Worm (Caenorhabditis elegans): ENCODE results near the gene Y58A7A.2.
A peak's percentile ranks its signal among the peaks of the same experiment; 100 is the strongest.

Gene Y58A7A.2

ce11 chrV:5030212-5030611 lies 41.8 kb downstream of the Y58A7A.2 start:
- no peak for TF ChIP-seq mdl-1 (tag; optimal IDR thresholded peaks at IDR 0.05)
- no peak for TF ChIP-seq tbx-2 (tag; optimal IDR thresholded peaks at IDR 0.05)
- no peak for TF ChIP-seq ztf-11 (tag; optimal IDR thresholded peaks at IDR 0.05)
- TF ChIP-seq nhr-11 (tag; optimal IDR thresholded peaks at IDR 0.05) = no peak
- TF ChIP-seq elt-3 (tag; optimal IDR thresholded peaks at IDR 0.05) = no peak
- TF ChIP-seq ZK546.5 (tag; optimal IDR thresholded peaks at IDR 0.05) = no peak
- TF ChIP-seq ztf-4 (tag; optimal IDR thresholded peaks at IDR 0.05) = no peak
- no peak for TF ChIP-seq unc-62 (GFP tag; optimal IDR thresholded peaks at IDR 0.05)
- TF ChIP-seq nhr-77 (tag; optimal IDR thresholded peaks at IDR 0.05) = no peak
- TF ChIP-seq egl-27 (tag; optimal IDR thresholded peaks at IDR 0.05) = no peak
- no peak for TF ChIP-seq mml-1 (tag; optimal IDR thresholded peaks at IDR 0.05)
- no peak for TF ChIP-seq elt-1 (tag; optimal IDR thresholded peaks at IDR 0.05)
- no peak for TF ChIP-seq ceh-9 (tag; optimal IDR thresholded peaks at IDR 0.05)
- peak; percentile 38 for TF ChIP-seq skn-1 (tag; optimal IDR thresholded peaks at IDR 0.05)
- no peak for TF ChIP-seq lsy-12 (tag; optimal IDR thresholded peaks at IDR 0.05)
- no peak for TF ChIP-seq snpc-4 (tag; optimal IDR thresholded peaks at IDR 0.05)
- no peak for TF ChIP-seq unc-39 (tag; optimal IDR thresholded peaks at IDR 0.05)
- no peak for TF ChIP-seq nfya-1 (tag; optimal IDR thresholded peaks at IDR 0.05; ENCODE audit: insufficient read depth)
- no peak for TF ChIP-seq nhr-76 (tag; optimal IDR thresholded peaks at IDR 0.05)
- TF ChIP-seq pqm-1 (tag; optimal IDR thresholded peaks at IDR 0.05) = peak; percentile 86
- peak; percentile 88 for TF ChIP-seq elt-2 (tag; optimal IDR thresholded peaks at IDR 0.05)
- TF ChIP-seq nhr-237 (tag; optimal IDR thresholded peaks at IDR 0.05) = no peak
- TF ChIP-seq nhr-12 (tag; optimal IDR thresholded peaks at IDR 0.05) = no peak
- TF ChIP-seq lin-15B (tag; optimal IDR thresholded peaks at IDR 0.05) = no peak
- no peak for TF ChIP-seq R02D3.7 (tag; optimal IDR thresholded peaks at IDR 0.05)
- no peak for TF ChIP-seq nhr-28 (tag; optimal IDR thresholded peaks at IDR 0.05)
- TF ChIP-seq jun-1 (tag; optimal IDR thresholded peaks at IDR 0.05) = peak; percentile 3
- no peak for TF ChIP-seq lin-39 (tag; optimal IDR thresholded peaks at IDR 0.05)
- no peak for TF ChIP-seq fkh-10 (GFP tag; optimal IDR thresholded peaks at IDR 0.05)
- TF ChIP-seq pha-4 (tag; optimal IDR thresholded peaks at IDR 0.05) = peak; percentile 28
- TF ChIP-seq ceh-16 (tag; optimal IDR thresholded peaks at IDR 0.05) = no peak
- no peak for TF ChIP-seq fos-1 (tag; optimal IDR thresholded peaks at IDR 0.05)
- no peak for TF ChIP-seq fkh-2 (tag; optimal IDR thresholded peaks at IDR 0.05)
- TF ChIP-seq egl-5 (tag; optimal IDR thresholded peaks at IDR 0.05) = no peak
- no peak for TF ChIP-seq nhr-25 (tag; optimal IDR thresholded peaks at IDR 0.05)
- no peak for TF ChIP-seq nhr-23 (tag; optimal IDR thresholded peaks at IDR 0.05)
- TF ChIP-seq eor-1 (tag; optimal IDR thresholded peaks at IDR 0.05) = no peak
- TF ChIP-seq ceh-28 (tag; optimal IDR thresholded peaks at IDR 0.05) = no peak
- TF ChIP-seq ama-1 (optimal IDR thresholded peaks at IDR 0.05) = no peak
- TF ChIP-seq ceh-82 (tag; optimal IDR thresholded peaks at IDR 0.05) = no peak

- TF ChIP-seq nhr-77 (tag; optimal IDR thresholded peaks at IDR 0.05) (no peak), ZK546.5 (tag; optimal IDR thresholded peaks at IDR 0.05) (no peak), pha-4 (tag; optimal IDR thresholded peaks at IDR 0.05) (no peak), jun-1 (tag; optimal IDR thresholded peaks at IDR 0.05) (no peak), nhr-237 (tag; optimal IDR thresholded peaks at IDR 0.05) (no peak), ama-1 (optimal IDR thresholded peaks at IDR 0.05) (no peak), nhr-12 (tag; optimal IDR thresholded peaks at IDR 0.05) (no peak), pqm-1 (tag; optimal IDR thresholded peaks at IDR 0.05) (peak; percentile 83), mdl-1 (tag; optimal IDR thresholded peaks at IDR 0.05) (peak; percentile 5), elt-2 (tag; optimal IDR thresholded peaks at IDR 0.05) (peak; percentile 95), aly-2 (tag; optimal IDR thresholded peaks at IDR 0.05) (no peak), elt-3 (tag; optimal IDR thresholded peaks at IDR 0.05) (no peak)
Measured at ce11 chrV:5027640-5028039, 44.3 kb downstream of the Y58A7A.2 start, which contains the start of gene cpt-4. Gene cpt-4 (minus strand): TSS chrV:5027723.

ce11 chrV:5026438-5026837 lies 45.5 kb downstream of the Y58A7A.2 start:
- TF ChIP-seq nhr-43 (tag; optimal IDR thresholded peaks at IDR 0.05; ENCODE audit: poor library complexity, severe bottlenecking) = peak; percentile 13
- TF ChIP-seq nhr-12 (tag; optimal IDR thresholded peaks at IDR 0.05) = no peak
- peak; percentile 90 for TF ChIP-seq elt-2 (tag; optimal IDR thresholded peaks at IDR 0.05)
- TF ChIP-seq nhr-25 (tag; optimal IDR thresholded peaks at IDR 0.05) = no peak
- peak; percentile 58 for TF ChIP-seq pqm-1 (tag; optimal IDR thresholded peaks at IDR 0.05)

Measured in whole organism, L3 larva.